Worm (Caenorhabditis elegans): ENCODE measurements around the gene spp-31.

spp-31 gene

ce11 chrIV:1397895-1398294 is 8.5 kb upstream of the spp-31 start:
- no peak for TF ChIP-seq ref-1 (GFP tag; conservative IDR thresholded peaks at IDR 0.05)
- no peak for TF ChIP-seq klf-2 (GFP tag; conservative IDR thresholded peaks at IDR 0.05)
- no peak for TF ChIP-seq med-1 (GFP tag; optimal IDR thresholded peaks at IDR 0.05; ENCODE audit: insufficient read depth)
- TF ChIP-seq T22C8.4 (GFP tag; IDR thresholded peaks at IDR 0.05): no peak
- no peak for TF ChIP-seq tab-1 (GFP tag; IDR thresholded peaks at IDR 0.05)
- no peak for TF ChIP-seq ztf-23 (GFP tag; IDR thresholded peaks at IDR 0.05)
- no peak for TF ChIP-seq ztf-29 (GFP tag; IDR thresholded peaks at IDR 0.05)
- TF ChIP-seq cog-1 (tag; optimal IDR thresholded peaks at IDR 0.05): no peak
- no peak for TF ChIP-seq flt-1 (GFP tag; IDR thresholded peaks at IDR 0.05)

- TF ChIP-seq T22C8.4 (GFP tag; IDR thresholded peaks at IDR 0.05) (peak; percentile 71), klf-2 (GFP tag; conservative IDR thresholded peaks at IDR 0.05) (no peak)
Observed at ce11 chrIV:1400016-1400415, 6.4 kb upstream of the spp-31 start.

- TF ChIP-seq tab-1 (GFP tag; IDR thresholded peaks at IDR 0.05) (no peak), ztf-23 (GFP tag; IDR thresholded peaks at IDR 0.05) (no peak)
Observed at ce11 chrIV:1403960-1404359, 2.4 kb upstream of the spp-31 start.

ce11 chrIV:1405780-1406179 is 587 bp upstream of the spp-31 start:
- TF ChIP-seq med-1 (GFP tag; optimal IDR thresholded peaks at IDR 0.05; ENCODE audit: insufficient read depth) (no peak), ztf-23 (GFP tag; IDR thresholded peaks at IDR 0.05) (no peak), ref-1 (GFP tag; conservative IDR thresholded peaks at IDR 0.05) (no peak), cog-1 (tag; optimal IDR thresholded peaks at IDR 0.05) (no peak), flt-1 (GFP tag; IDR thresholded peaks at IDR 0.05) (no peak), T22C8.4 (GFP tag; IDR thresholded peaks at IDR 0.05) (no peak), klf-2 (GFP tag; conservative IDR thresholded peaks at IDR 0.05) (no peak), tab-1 (GFP tag; IDR thresholded peaks at IDR 0.05) (no peak), ztf-29 (GFP tag; IDR thresholded peaks at IDR 0.05) (no peak)

- no peak for TF ChIP-seq tab-1 (GFP tag; IDR thresholded peaks at IDR 0.05)
- no peak for TF ChIP-seq med-1 (GFP tag; optimal IDR thresholded peaks at IDR 0.05; ENCODE audit: insufficient read depth)
- TF ChIP-seq ztf-29 (GFP tag; IDR thresholded peaks at IDR 0.05): no peak
- no peak for TF ChIP-seq ref-1 (GFP tag; conservative IDR thresholded peaks at IDR 0.05)
- TF ChIP-seq flt-1 (GFP tag; IDR thresholded peaks at IDR 0.05): no peak
- TF ChIP-seq cog-1 (tag; optimal IDR thresholded peaks at IDR 0.05): no peak
- no peak for TF ChIP-seq ztf-23 (GFP tag; IDR thresholded peaks at IDR 0.05)
- no peak for TF ChIP-seq klf-2 (GFP tag; conservative IDR thresholded peaks at IDR 0.05)
- no peak for TF ChIP-seq T22C8.4 (GFP tag; IDR thresholded peaks at IDR 0.05)
Observed at ce11 chrIV:1407049-1407448, 682 bp downstream of the spp-31 start.

ce11 chrIV:1407507-1407906 is 1.1 kb downstream of the spp-31 start:
- TF ChIP-seq ztf-23 (GFP tag; IDR thresholded peaks at IDR 0.05): no peak
- peak; percentile 75 for TF ChIP-seq T22C8.4 (GFP tag; IDR thresholded peaks at IDR 0.05)

ce11 chrIV:1408137-1408536 is 1.8 kb downstream of the spp-31 start:
- TF ChIP-seq T22C8.4 (GFP tag; IDR thresholded peaks at IDR 0.05) (peak; percentile 96), med-1 (GFP tag; optimal IDR thresholded peaks at IDR 0.05; ENCODE audit: insufficient read depth) (no peak)

- TF ChIP-seq med-1 (GFP tag; optimal IDR thresholded peaks at IDR 0.05; ENCODE audit: insufficient read depth) (no peak), ztf-29 (GFP tag; IDR thresholded peaks at IDR 0.05) (no peak), T22C8.4 (GFP tag; IDR thresholded peaks at IDR 0.05) (no peak; the same call in 1 of the 2 replicates), cog-1 (tag; optimal IDR thresholded peaks at IDR 0.05) (no peak), flt-1 (GFP tag; IDR thresholded peaks at IDR 0.05) (no peak), ztf-23 (GFP tag; IDR thresholded peaks at IDR 0.05) (no peak), klf-2 (GFP tag; conservative IDR thresholded peaks at IDR 0.05) (no peak)
Observed at ce11 chrIV:1408718-1409117, 2.4 kb downstream of the spp-31 start.

- TF ChIP-seq ref-1 (GFP tag; conservative IDR thresholded peaks at IDR 0.05) (no peak), ztf-29 (GFP tag; IDR thresholded peaks at IDR 0.05) (no peak), flt-1 (GFP tag; IDR thresholded peaks at IDR 0.05) (no peak), T22C8.4 (GFP tag; IDR thresholded peaks at IDR 0.05) (no peak), tab-1 (GFP tag; IDR thresholded peaks at IDR 0.05) (no peak), med-1 (GFP tag; optimal IDR thresholded peaks at IDR 0.05; ENCODE audit: insufficient read depth) (no peak), klf-2 (GFP tag; conservative IDR thresholded peaks at IDR 0.05) (no peak), cog-1 (tag; optimal IDR thresholded peaks at IDR 0.05) (no peak), ztf-23 (GFP tag; IDR thresholded peaks at IDR 0.05) (no peak)
Observed at ce11 chrIV:1409941-1410340, 3.6 kb downstream of the spp-31 start, which contains the start of gene rpc-11. Gene rpc-11 (minus strand): TSS chrIV:1410041.

- peak; percentile 73; the same call in 1 of the 2 replicates for TF ChIP-seq ztf-23 (GFP tag; IDR thresholded peaks at IDR 0.05)
- no peak for TF ChIP-seq med-1 (GFP tag; optimal IDR thresholded peaks at IDR 0.05; ENCODE audit: insufficient read depth)
- TF ChIP-seq ztf-29 (GFP tag; IDR thresholded peaks at IDR 0.05): peak; percentile 51; the same call in 1 of the 2 replicates
- TF ChIP-seq T22C8.4 (GFP tag; IDR thresholded peaks at IDR 0.05): peak; percentile 61
- TF ChIP-seq tab-1 (GFP tag; IDR thresholded peaks at IDR 0.05): no peak
- TF ChIP-seq cog-1 (tag; optimal IDR thresholded peaks at IDR 0.05): peak; percentile 73
- TF ChIP-seq flt-1 (GFP tag; IDR thresholded peaks at IDR 0.05): peak; percentile 77
Observed at ce11 chrIV:1419795-1420509, 13.6 kb downstream of the spp-31 start, which contains the start of gene Y77E11A.7. Gene Y77E11A.7 (minus strand): TSS chrIV:1419849.

- TF ChIP-seq tab-1 (GFP tag; IDR thresholded peaks at IDR 0.05) (no peak), ztf-23 (GFP tag; IDR thresholded peaks at IDR 0.05) (no peak), klf-2 (GFP tag; conservative IDR thresholded peaks at IDR 0.05) (no peak), flt-1 (GFP tag; IDR thresholded peaks at IDR 0.05) (no peak), ztf-29 (GFP tag; IDR thresholded peaks at IDR 0.05) (no peak), ref-1 (GFP tag; conservative IDR thresholded peaks at IDR 0.05) (no peak), T22C8.4 (GFP tag; IDR thresholded peaks at IDR 0.05) (no peak), med-1 (GFP tag; optimal IDR thresholded peaks at IDR 0.05; ENCODE audit: insufficient read depth) (no peak), cog-1 (tag; optimal IDR thresholded peaks at IDR 0.05) (no peak)
Observed at ce11 chrIV:1420603-1421002, 14.2 kb downstream of the spp-31 start, which contains the start of gene jtr-1. Gene jtr-1 (plus strand): TSS chrIV:1420929.
